Worm (Caenorhabditis elegans) whole organism, L1 larva: ENCODE results near the gene H05C05.1.

Experiments
- C34B4.2 ChIP-seq: sonication (generic microtip); optimal IDR thresholded peaks from 2 replicates; lab custom pipeline; 2017; ENCODE audit warnings: mild to moderate bottlenecking, missing genetic modification characterization, missing compliant biosample characterization
- alr-1 ChIP-seq: fragments of 200-800 bp; sonication (Bioruptor generic); optimal IDR thresholded peaks from 2 replicates; lab custom pipeline; 2018; ENCODE audit warnings: borderline replicate concordance, mild to moderate bottlenecking, missing genetic modification characterization, missing compliant biosample characterization
- ama-1 ChIP-seq: fragments of 150-350 bp; optimal IDR thresholded peaks from 2 replicates; lab custom pipeline; 2014
- blmp-1 ChIP-seq: fragments of 150-350 bp; optimal IDR thresholded peaks from 2 replicates; lab custom pipeline; 2014; ENCODE audit warnings: missing biosample characterization, missing genetic modification characterization
- ceh-63 ChIP-seq: fragments of 200-800 bp; sonication (Bioruptor generic); optimal IDR thresholded peaks from 2 replicates; lab custom pipeline; 2018; ENCODE audit warnings: mild to moderate bottlenecking, missing genetic modification characterization, missing compliant biosample characterization
- dpl-1 ChIP-seq, 3 experiments: fragments of 150-350 bp in 2 of 3; sonication (generic microtip) in 1 of 3; optimal IDR thresholded peaks; 2 replicates each; lab custom pipeline; 2014 to 2017; ENCODE audit warnings: missing biosample characterization in 3 of 3, missing genetic modification characterization in 3 of 3, missing genetic modification reagents in 3 of 3
- efl-1 ChIP-seq, 4 experiments: fragments of 150-350 bp; optimal IDR thresholded peaks in 3 of 4; peaks in 1 of 4; 1 replicate in 1 of 4; 2 replicates in 3 of 4; lab custom pipeline; 2014; ENCODE audit warnings: missing biosample characterization in 2 of 4, missing genetic modification characterization in 2 of 4, missing genetic modification reagents in 2 of 4
- efl-3 ChIP-seq: fragments of 200-800 bp; sonication (Bioruptor generic); optimal IDR thresholded peaks from 2 replicates; lab custom pipeline; 2018; ENCODE audit warnings: mild to moderate bottlenecking, missing genetic modification characterization, missing compliant biosample characterization
- elt-3 ChIP-seq, 6 experiments: fragments of 150-350 bp in 1 of 6; sonication (generic microtip); optimal IDR thresholded peaks; 2 replicates each; lab custom pipeline; 2017 to 2018; ENCODE audit warnings: missing biosample characterization in 6 of 6, missing genetic modification characterization in 6 of 6, inconsistent platforms in 1 of 6
- grh-1 ChIP-seq: fragments of 200-800 bp; sonication (Bioruptor generic); IDR thresholded peaks from 2 replicates; pipeline ENCODE4 v1.3.6; 2022; ENCODE audit warnings: missing genetic modification reagents, missing genetic modification characterization, missing compliant biosample characterization
- hlh-17 ChIP-seq: fragments of 200-800 bp; sonication (Bioruptor generic); optimal IDR thresholded peaks from 2 replicates; lab custom pipeline; 2018; ENCODE audit warnings: missing genetic modification characterization, mild to moderate bottlenecking, missing compliant biosample characterization, moderate library complexity, borderline replicate concordance
- hlh-4 ChIP-seq: sonication (generic microtip); optimal IDR thresholded peaks from 2 replicates; lab custom pipeline; 2016; ENCODE audit warnings: mild to moderate bottlenecking, missing genetic modification characterization, missing compliant biosample characterization
- irx-1 ChIP-seq: sonication (generic microtip); optimal IDR thresholded peaks from 2 replicates; lab custom pipeline; 2016; ENCODE audit warnings: missing genetic modification characterization, missing compliant biosample characterization
- lin-13 ChIP-seq: fragments of 150-350 bp; optimal IDR thresholded peaks from 2 replicates; lab custom pipeline; 2014; ENCODE audit warnings: missing biosample characterization, missing genetic modification reagents, missing genetic modification characterization
- lin-15B ChIP-seq: fragments of 150-350 bp; sonication (generic microtip); optimal IDR thresholded peaks from 3 replicates; lab custom pipeline; 2014; ENCODE audit warnings: missing biosample characterization, missing genetic modification characterization
- lin-35 ChIP-seq, 2 experiments: fragments of 150-350 bp; optimal IDR thresholded peaks; 2 replicates each; lab custom pipeline; 2014; ENCODE audit warnings: missing biosample characterization in 2 of 2, missing genetic modification characterization in 2 of 2, missing genetic modification reagents in 2 of 2
- lin-39 ChIP-seq: fragments of 150-350 bp; optimal IDR thresholded peaks from 2 replicates; lab custom pipeline; 2014; ENCODE audit warnings: missing biosample characterization, missing genetic modification reagents, missing genetic modification characterization
- lir-3 ChIP-seq: sonication (generic microtip); optimal IDR thresholded peaks from 2 replicates; lab custom pipeline; 2016; ENCODE audit warnings: mild to moderate bottlenecking, missing genetic modification characterization, moderate library complexity, missing compliant biosample characterization; ENCODE audit not compliant: poor library complexity
- mep-1 ChIP-seq: fragments of 150-350 bp; optimal IDR thresholded peaks from 2 replicates; lab custom pipeline; 2014; ENCODE audit warnings: missing biosample characterization, missing genetic modification characterization
- nhr-11 ChIP-seq: fragments of 150-350 bp; optimal IDR thresholded peaks from 2 replicates; lab custom pipeline; 2014; ENCODE audit warnings: missing biosample characterization, missing genetic modification characterization
- nhr-12 ChIP-seq: sonication (generic microtip); optimal IDR thresholded peaks from 2 replicates; lab custom pipeline; 2017; ENCODE audit warnings: missing biosample characterization, missing genetic modification characterization
- nhr-19 ChIP-seq: fragments of 200-800 bp; sonication (Bioruptor generic); conservative IDR thresholded peaks from 2 replicates; pipeline ENCODE4 v1.3.6; 2022; ENCODE audit warnings: missing genetic modification characterization, missing compliant biosample characterization
- nhr-237 ChIP-seq: fragments of 150-350 bp; optimal IDR thresholded peaks from 2 replicates; lab custom pipeline; 2014; ENCODE audit warnings: missing biosample characterization, missing genetic modification characterization
- nhr-28 ChIP-seq: fragments of 150-350 bp; optimal IDR thresholded peaks from 2 replicates; lab custom pipeline; 2014; ENCODE audit warnings: missing biosample characterization, missing genetic modification characterization
- nhr-77 ChIP-seq: fragments of 150-350 bp; optimal IDR thresholded peaks from 2 replicates; lab custom pipeline; 2014; ENCODE audit warnings: missing biosample characterization, missing genetic modification characterization
- nhr-84 ChIP-seq: sonication (generic microtip); optimal IDR thresholded peaks from 2 replicates; lab custom pipeline; 2017; ENCODE audit warnings: missing biosample characterization, missing genetic modification characterization
- nhr-90 ChIP-seq: sonication (generic microtip); optimal IDR thresholded peaks from 2 replicates; lab custom pipeline; 2016; ENCODE audit warnings: mild to moderate bottlenecking, missing genetic modification characterization, missing compliant biosample characterization; ENCODE audit not compliant: poor library complexity
- pag-3 ChIP-seq: sonication (generic microtip); optimal IDR thresholded peaks from 2 replicates; lab custom pipeline; 2017; ENCODE audit warnings: missing genetic modification characterization, mild to moderate bottlenecking, missing compliant biosample characterization, antibody characterized with exemption, borderline replicate concordance; ENCODE audit not compliant: insufficient read depth
- rnt-1 ChIP-seq: sonication (generic microtip); optimal IDR thresholded peaks from 2 replicates; lab custom pipeline; 2016; ENCODE audit warnings: mild to moderate bottlenecking, missing genetic modification characterization, moderate library complexity, missing compliant biosample characterization
- snpc-4 ChIP-seq: fragments of 150-350 bp; optimal IDR thresholded peaks from 2 replicates; lab custom pipeline; 2014; ENCODE audit warnings: missing biosample characterization, missing genetic modification characterization
- tbx-2 ChIP-seq: sonication (generic microtip); optimal IDR thresholded peaks from 2 replicates; lab custom pipeline; 2016; ENCODE audit warnings: missing genetic modification characterization, missing compliant biosample characterization
- tlp-1 ChIP-seq: fragments of 150-350 bp; optimal IDR thresholded peaks from 2 replicates; lab custom pipeline; 2014; ENCODE audit warnings: missing biosample characterization, missing genetic modification characterization
- unc-30 ChIP-seq: sonication (generic microtip); optimal IDR thresholded peaks from 2 replicates; lab custom pipeline; 2017; ENCODE audit warnings: missing biosample characterization, missing genetic modification characterization
- unc-86 ChIP-seq: sonication (generic microtip); optimal IDR thresholded peaks from 2 replicates; lab custom pipeline; 2016; ENCODE audit warnings: missing genetic modification characterization, missing compliant biosample characterization
- unc-98 ChIP-seq: fragments of 200-800 bp; sonication (Bioruptor generic); IDR thresholded peaks from 2 replicates; pipeline ENCODE4 v1.3.6; 2022; ENCODE audit warnings: missing genetic modification characterization, missing compliant biosample characterization
- vab-15 ChIP-seq: sonication (generic microtip); optimal IDR thresholded peaks from 2 replicates; lab custom pipeline; 2017; ENCODE audit warnings: missing genotype, mild to moderate bottlenecking, missing genetic modification characterization, missing compliant biosample characterization
- ztf-11 ChIP-seq, 2 experiments: sonication (generic microtip); optimal IDR thresholded peaks; 2 replicates each; lab custom pipeline; 2016 to 2017; ENCODE audit warnings: missing genetic modification characterization in 2 of 2, missing biosample characterization in 1 of 2, missing compliant biosample characterization in 1 of 2

H05C05.1 gene

DNA sequence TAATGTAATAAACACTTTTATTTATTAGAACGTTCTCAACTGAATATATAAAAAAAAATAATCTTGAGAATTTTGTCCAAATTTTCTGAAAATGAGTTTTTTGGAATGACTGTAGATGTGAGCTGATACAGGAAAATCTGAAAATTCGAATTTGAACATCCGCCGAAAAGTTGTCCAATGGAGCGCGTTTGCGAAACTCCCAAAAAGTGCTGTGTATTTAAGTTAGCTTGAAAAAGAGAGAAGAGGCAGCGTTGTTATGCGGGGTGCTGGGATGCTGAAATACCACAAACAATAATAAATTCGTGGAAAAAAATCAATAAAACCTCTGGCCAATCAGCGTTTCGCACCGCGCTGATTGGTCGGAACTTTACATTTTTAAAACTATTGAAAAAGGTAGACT, 23.3 kb downstream of the H05C05.1 start:
- TF ChIP-seq dpl-1 (GFP tag; optimal IDR thresholded peaks at IDR 0.05; lab: Kevin White, UChicago): peak in 1 of 3 experiments; percentile 44
- no peak for TF ChIP-seq lin-39 (tag; lab: Kevin White, UChicago)
- TF ChIP-seq nhr-237 (tag; lab: Kevin White, UChicago): no peak
- no peak for TF ChIP-seq alr-1 (tag; lab: Kevin White, UChicago)
- TF ChIP-seq tbx-2: no peak
- no peak for TF ChIP-seq nhr-12
- TF ChIP-seq hlh-4 (tag; lab: Kevin White, UChicago): no peak
- TF ChIP-seq pag-3: no peak
- no peak for TF ChIP-seq lin-13 (GFP tag; lab: Kevin White, UChicago)
- TF ChIP-seq lin-35 (GFP tag; optimal IDR thresholded peaks at IDR 0.05; lab: Kevin White, UChicago): peak in 1 of 2 experiments; percentile 7
- TF ChIP-seq efl-1 (optimal IDR thresholded peaks at IDR 0.05; lab: Kevin White, UChicago): peak in 1 of 2 experiments; percentile 54
- peak; percentile 52 to 62 for TF ChIP-seq efl-1 (GFP tag; optimal IDR thresholded peaks at IDR 0.05 in 1 of 2; lab: Kevin White, UChicago)
- TF ChIP-seq, all 84 proteins: peak for 3

DNA sequence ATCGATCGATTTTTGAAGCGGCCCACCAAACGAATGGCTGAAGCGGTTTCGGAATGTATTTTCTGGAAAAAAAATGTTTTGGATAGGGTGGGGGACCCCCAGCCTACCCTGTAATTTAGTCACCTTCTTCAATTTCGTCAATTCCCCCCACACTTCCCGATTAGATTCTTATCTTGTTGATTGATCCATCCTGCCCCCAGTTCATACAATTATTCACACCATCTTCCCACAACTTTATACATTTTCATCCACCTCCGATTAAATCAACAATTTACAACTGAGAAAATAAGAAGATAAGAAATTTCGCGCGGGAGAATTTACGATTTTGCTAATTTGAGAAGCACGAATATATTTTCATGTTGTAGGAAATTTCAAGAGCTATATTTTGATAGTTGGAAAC, 26.1 kb downstream of the H05C05.1 start:
- TF ChIP-seq efl-1 (optimal IDR thresholded peaks at IDR 0.05; lab: Kevin White, UChicago): no peak
- peak in 1 of 2 experiments; percentile 43 for TF ChIP-seq efl-1 (GFP tag; optimal IDR thresholded peaks at IDR 0.05 in 1 of 2; lab: Kevin White, UChicago)
- no peak for TF ChIP-seq nhr-11 (tag; lab: Kevin White, UChicago)
- peak; percentile 20 for TF ChIP-seq tlp-1

DNA sequence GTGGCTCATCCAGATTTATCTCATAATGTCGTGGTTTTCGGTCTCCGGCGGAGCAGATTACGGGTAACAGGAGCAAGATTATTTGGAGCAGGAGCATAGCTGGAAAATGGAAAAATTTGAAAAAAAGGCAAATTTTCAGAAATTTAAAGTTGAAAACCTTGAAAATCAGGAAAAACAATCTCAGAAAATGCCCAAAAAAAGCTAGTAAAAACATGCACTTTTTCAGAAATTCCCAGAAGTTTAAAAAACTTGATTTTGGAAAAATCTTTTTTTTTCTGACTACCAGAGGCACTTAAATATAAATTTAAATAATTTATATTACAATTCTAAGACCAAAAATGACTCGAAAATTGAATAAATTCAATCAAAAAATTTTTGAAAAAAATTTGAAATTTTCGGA, 28.8 kb downstream of the H05C05.1 start, which contains the start of gene Y55D5A.3:
Gene Y55D5A.3, minus strand, starts transcription at position 101 of the 400 bp plus-strand sequence.
- TF ChIP-seq unc-86: no peak

DNA sequence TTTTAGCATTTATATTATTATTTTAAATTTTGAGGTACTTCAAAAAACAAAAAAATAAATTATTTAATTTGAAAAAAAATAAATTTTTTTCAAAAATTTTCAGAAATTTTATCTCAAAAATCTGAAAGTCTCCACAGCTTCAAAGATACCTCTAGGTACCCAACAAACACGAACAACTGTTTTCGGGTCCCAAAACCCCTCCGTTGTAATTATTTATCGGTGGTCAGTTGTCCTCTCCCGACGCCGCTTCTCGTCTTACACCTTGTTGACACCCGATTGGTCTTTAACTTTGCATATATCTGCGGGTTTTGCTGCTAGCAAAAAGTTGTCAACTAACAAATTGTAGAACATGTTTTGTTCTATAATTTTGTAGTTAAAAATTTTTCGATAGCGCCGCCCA, 29.3 kb downstream of the H05C05.1 start:
- no peak for TF ChIP-seq nhr-237 (tag; lab: Kevin White, UChicago)

DNA sequence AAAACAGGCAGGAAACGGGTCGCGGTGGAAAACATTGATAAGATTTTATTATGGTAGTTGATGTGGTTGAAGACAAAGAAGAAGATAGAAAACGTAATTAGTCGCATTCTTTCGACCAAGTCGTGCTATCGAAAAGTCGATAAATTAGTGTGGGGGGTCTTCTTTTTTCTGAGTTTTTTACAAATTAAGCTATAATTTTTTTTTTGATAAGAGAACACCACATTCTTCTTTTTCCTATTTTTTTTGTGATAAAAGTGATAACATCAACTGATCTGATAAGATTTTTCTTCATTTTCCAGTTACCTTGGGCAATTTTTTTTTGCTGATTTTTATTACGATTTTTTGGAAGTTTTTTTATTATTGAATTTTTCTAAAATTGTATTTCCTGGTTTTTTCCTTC, 34.0 kb downstream of the H05C05.1 start:
- TF ChIP-seq lin-15B (tag; lab: Kevin White, UChicago) (no peak), efl-1 (optimal IDR thresholded peaks at IDR 0.05; lab: Kevin White, UChicago) (no peak), efl-1 (GFP tag; optimal IDR thresholded peaks at IDR 0.05 in 1 of 2; lab: Kevin White, UChicago) (peak in 1 of 2 experiments; percentile 38), nhr-90 (tag; lab: Kevin White, UChicago) (peak; percentile 10), lir-3 (tag; lab: Kevin White, UChicago) (no peak), lin-35 (GFP tag; optimal IDR thresholded peaks at IDR 0.05; lab: Kevin White, UChicago) (no peak), ama-1 (lab: Kevin White, UChicago) (no peak), nhr-77 (tag; lab: Kevin White, UChicago) (no peak), blmp-1 (tag; lab: Kevin White, UChicago) (peak; percentile 7), nhr-19 (GFP tag; lab: Robert Waterston, UW) (no peak), nhr-84 (tag; lab: Kevin White, UChicago) (no peak), ceh-63 (no peak), ztf-11 (tag; optimal IDR thresholded peaks at IDR 0.05; lab: Kevin White, UChicago) (no peak), irx-1 (no peak), unc-30 (tag; lab: Kevin White, UChicago) (no peak), mep-1 (tag; lab: Kevin White, UChicago) (no peak), unc-98 (GFP tag; lab: Robert Waterston, UW) (no peak), grh-1 (GFP tag; lab: Robert Waterston, UW) (no peak), vab-15 (no peak), efl-3 (GFP tag; lab: Kevin White, UChicago) (no peak), snpc-4 (tag; lab: Kevin White, UChicago) (no peak), C34B4.2 (no peak), elt-3 (tag; optimal IDR thresholded peaks at IDR 0.05; lab: Kevin White, UChicago) (peak in 1 of 6 experiments; percentile 71), hlh-4 (tag; lab: Kevin White, UChicago) (no peak), rnt-1 (tag; lab: Kevin White, UChicago) (no peak), nhr-28 (tag; lab: Kevin White, UChicago) (no peak), hlh-17 (GFP tag; lab: Kevin White, UChicago) (no peak)
